Worm (Caenorhabditis elegans) whole organism, midembryonic: ENCODE data around the gene W04G3.11.

Experiments used
- T22C8.4 ChIP-seq: fragments of 200-800 bp; sonication (Bioruptor generic); IDR thresholded peaks from 2 replicates; pipeline ENCODE4 v1.3.6; 2022; ENCODE audit warnings: missing genetic modification characterization, missing compliant biosample characterization
- tab-1 ChIP-seq: fragments of 200-800 bp; sonication (Bioruptor generic); IDR thresholded peaks from 2 replicates; pipeline ENCODE4 v1.3.6; 2022; ENCODE audit warnings: missing genetic modification characterization, missing compliant biosample characterization

DNA sequence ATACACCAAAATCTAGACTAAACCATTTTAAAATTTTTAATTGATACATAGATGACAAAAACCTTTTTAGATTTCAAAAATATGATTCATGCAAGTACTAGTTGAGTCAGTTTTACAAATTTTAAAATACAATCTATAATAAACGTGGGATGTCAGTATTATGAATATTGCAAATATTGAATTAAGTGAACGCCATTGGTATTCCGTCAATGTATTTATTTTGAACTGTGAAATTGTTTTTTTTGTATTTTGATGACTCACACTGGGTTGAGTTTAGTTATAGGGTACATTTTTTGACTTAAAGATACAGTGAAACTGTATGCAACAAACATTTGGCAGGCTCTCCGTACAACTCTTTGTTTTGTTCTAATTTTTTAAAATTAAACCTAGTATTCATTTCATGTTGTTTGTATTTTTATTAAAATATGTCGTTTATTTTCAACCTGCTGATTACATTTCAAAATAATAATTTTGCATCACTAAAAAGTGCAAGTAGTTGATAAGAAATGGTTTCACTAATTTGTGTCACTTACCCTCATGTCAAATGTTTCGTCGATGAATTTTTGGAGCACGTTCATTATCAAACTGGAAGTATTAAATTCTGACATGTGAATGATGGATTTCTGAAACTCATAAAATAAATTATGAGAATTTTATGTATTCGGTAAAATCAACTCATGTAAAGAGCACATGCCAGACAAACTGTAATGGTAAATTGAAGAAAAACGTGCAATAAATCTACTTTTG is 16.1 kb downstream of the W04G3.11 start, which contains the start of gene W02H3.1:
- TF ChIP-seq tab-1 (no peak), T22C8.4 (no peak)
